Worm (Caenorhabditis elegans) whole organism, L2 larva: Measurements from ENCODE around the gene srw-144.
"Not testable (repeated sequence)": the region's sequence is repeated elsewhere in the genome, so short reads cannot be mapped to it uniquely, and the experiment has no call there.

Experiments used
- C34F6.9 ChIP-seq: fragments of 150-350 bp; optimal IDR thresholded peaks from 2 replicates; lab custom pipeline; 2014; ENCODE audit warnings: missing biosample characterization, missing genetic modification characterization
- F13H6.1 ChIP-seq: sonication (generic microtip); optimal IDR thresholded peaks from 2 replicates; lab custom pipeline; 2016; ENCODE audit warnings: missing genetic modification characterization, missing compliant biosample characterization
- R02D3.7 ChIP-seq: fragments of 150-350 bp; optimal IDR thresholded peaks from 2 replicates; lab custom pipeline; 2014; ENCODE audit warnings: missing biosample characterization, missing genetic modification characterization
- ZK546.5 ChIP-seq: sonication (generic microtip); optimal IDR thresholded peaks from 2 replicates; lab custom pipeline; 2017; ENCODE audit warnings: missing biosample characterization, missing genetic modification characterization
- ama-1 ChIP-seq: fragments of 150-350 bp; optimal IDR thresholded peaks from 2 replicates; lab custom pipeline; 2018; ENCODE audit warnings: inconsistent platforms
- blmp-1 ChIP-seq: sonication (generic microtip); optimal IDR thresholded peaks from 2 replicates; lab custom pipeline; 2017; ENCODE audit warnings: missing genetic modification characterization, mild to moderate bottlenecking, missing compliant biosample characterization, antibody characterized with exemption, moderate library complexity; ENCODE audit not compliant: insufficient read depth
- ceh-16 ChIP-seq: fragments of 150-350 bp; optimal IDR thresholded peaks from 2 replicates; lab custom pipeline; 2014; ENCODE audit warnings: missing biosample characterization, missing genetic modification characterization
- ceh-82 ChIP-seq: fragments of 150-350 bp; optimal IDR thresholded peaks from 2 replicates; lab custom pipeline; 2014; ENCODE audit warnings: missing biosample characterization, missing genetic modification characterization
- crh-2 ChIP-seq: sonication (generic microtip); optimal IDR thresholded peaks from 2 replicates; lab custom pipeline; 2017; ENCODE audit warnings: missing biosample characterization, missing genetic modification characterization
- dmd-4 ChIP-seq: sonication (generic microtip); optimal IDR thresholded peaks from 2 replicates; lab custom pipeline; 2017; ENCODE audit warnings: missing biosample characterization, missing genetic modification characterization
- egl-27 ChIP-seq: sonication (generic microtip); optimal IDR thresholded peaks from 3 replicates; lab custom pipeline; 2017; ENCODE audit warnings: missing biosample characterization, missing genetic modification reagents, missing genetic modification characterization
- elt-3 ChIP-seq: sonication (generic microtip); optimal IDR thresholded peaks from 2 replicates; lab custom pipeline; 2017; ENCODE audit warnings: missing biosample characterization, missing genetic modification characterization
- gmeb-1 ChIP-seq: fragments of 150-350 bp; optimal IDR thresholded peaks from 2 replicates; lab custom pipeline; 2014; ENCODE audit warnings: missing biosample characterization, missing genetic modification characterization
- lin-11 ChIP-seq: fragments of 150-350 bp; sonication (generic microtip); optimal IDR thresholded peaks from 2 replicates; lab custom pipeline; 2014; ENCODE audit warnings: missing biosample characterization, missing genetic modification characterization, inconsistent platforms, mixed read lengths
- lin-13 ChIP-seq: fragments of 150-350 bp; optimal IDR thresholded peaks from 2 replicates; lab custom pipeline; 2014; ENCODE audit warnings: missing biosample characterization, missing genetic modification reagents, missing genetic modification characterization
- lsy-2 ChIP-seq, 2 experiments: fragments of 150-350 bp in 1 of 2; sonication (generic microtip) in 1 of 2; optimal IDR thresholded peaks; 2 replicates each; lab custom pipeline; 2014 to 2017; ENCODE audit warnings: missing biosample characterization in 2 of 2, missing genetic modification characterization in 2 of 2
- mab-5 ChIP-seq: fragments of 150-350 bp; optimal IDR thresholded peaks from 2 replicates; lab custom pipeline; 2014; ENCODE audit warnings: missing biosample characterization, missing genetic modification characterization
- mbf-1 ChIP-seq: sonication (generic microtip); optimal IDR thresholded peaks from 2 replicates; lab custom pipeline; 2017; ENCODE audit warnings: missing biosample characterization, missing genetic modification characterization
- nhr-10 ChIP-seq: sonication (generic microtip); optimal IDR thresholded peaks from 2 replicates; lab custom pipeline; 2017; ENCODE audit warnings: missing biosample characterization, missing genetic modification characterization
- nhr-11 ChIP-seq: fragments of 150-350 bp; optimal IDR thresholded peaks from 2 replicates; lab custom pipeline; 2014; ENCODE audit warnings: missing biosample characterization, missing genetic modification characterization
- nhr-12 ChIP-seq: fragments of 150-350 bp; optimal IDR thresholded peaks from 2 replicates; lab custom pipeline; 2014; ENCODE audit warnings: missing biosample characterization, missing genetic modification characterization
- nhr-21 ChIP-seq: fragments of 150-350 bp; optimal IDR thresholded peaks from 2 replicates; lab custom pipeline; 2014; ENCODE audit warnings: missing biosample characterization, missing genetic modification characterization
- nhr-23 ChIP-seq: fragments of 150-350 bp; optimal IDR thresholded peaks from 2 replicates; lab custom pipeline; 2014; ENCODE audit warnings: missing biosample characterization, missing genetic modification reagents, missing genetic modification characterization
- nhr-77 ChIP-seq: fragments of 150-350 bp; optimal IDR thresholded peaks from 2 replicates; lab custom pipeline; 2014; ENCODE audit warnings: missing biosample characterization, missing genetic modification characterization
- peb-1 ChIP-seq: fragments of 150-350 bp; optimal IDR thresholded peaks from 2 replicates; lab custom pipeline; 2014; ENCODE audit warnings: missing biosample characterization, missing genetic modification characterization
- sem-4 ChIP-seq: fragments of 150-350 bp; optimal IDR thresholded peaks from 2 replicates; lab custom pipeline; 2014; ENCODE audit warnings: missing biosample characterization, missing genetic modification reagents, missing genetic modification characterization
- skn-1 ChIP-seq: sonication (generic microtip); optimal IDR thresholded peaks from 2 replicates; lab custom pipeline; 2017; ENCODE audit warnings: missing biosample characterization, missing genetic modification characterization
- sma-3 ChIP-seq: sonication (generic microtip); optimal IDR thresholded peaks from 2 replicates; lab custom pipeline; 2016; ENCODE audit warnings: missing genetic modification reagents, missing genetic modification characterization, missing compliant biosample characterization
- sma-9 ChIP-seq, 2 experiments: fragments of 150-350 bp in 1 of 2; sonication (generic microtip) in 1 of 2; optimal IDR thresholded peaks; 2 replicates each; lab custom pipeline; 2014 to 2016; ENCODE audit warnings: missing genetic modification characterization in 2 of 2, mild to moderate bottlenecking in 1 of 2, missing biosample characterization in 1 of 2, missing compliant biosample characterization in 1 of 2, missing genetic modification reagents in 1 of 2, moderate library complexity in 1 of 2
- snpc-4 ChIP-seq: fragments of 150-350 bp; optimal IDR thresholded peaks from 2 replicates; lab custom pipeline; 2014; ENCODE audit warnings: missing biosample characterization, missing genetic modification characterization
- unc-39 ChIP-seq: fragments of 150-350 bp; optimal IDR thresholded peaks from 2 replicates; lab custom pipeline; 2014; ENCODE audit warnings: missing biosample characterization, missing genetic modification characterization
- unc-55 ChIP-seq: fragments of 150-350 bp; sonication (generic microtip); optimal IDR thresholded peaks from 3 replicates; lab custom pipeline; 2014; ENCODE audit warnings: missing biosample characterization, missing genetic modification reagents, missing genetic modification characterization
- unc-62 ChIP-seq: fragments of 150-350 bp; optimal IDR thresholded peaks from 2 replicates; lab custom pipeline; 2014; ENCODE audit warnings: missing biosample characterization, missing genetic modification reagents, missing genetic modification characterization
- ztf-11 ChIP-seq: sonication (generic microtip); optimal IDR thresholded peaks from 2 replicates; lab custom pipeline; 2017; ENCODE audit warnings: missing biosample characterization, missing genetic modification characterization
- ztf-4 ChIP-seq: fragments of 150-350 bp; optimal IDR thresholded peaks from 2 replicates; lab custom pipeline; 2014; ENCODE audit warnings: missing biosample characterization, missing genetic modification characterization

The srw-144 gene

DNA sequence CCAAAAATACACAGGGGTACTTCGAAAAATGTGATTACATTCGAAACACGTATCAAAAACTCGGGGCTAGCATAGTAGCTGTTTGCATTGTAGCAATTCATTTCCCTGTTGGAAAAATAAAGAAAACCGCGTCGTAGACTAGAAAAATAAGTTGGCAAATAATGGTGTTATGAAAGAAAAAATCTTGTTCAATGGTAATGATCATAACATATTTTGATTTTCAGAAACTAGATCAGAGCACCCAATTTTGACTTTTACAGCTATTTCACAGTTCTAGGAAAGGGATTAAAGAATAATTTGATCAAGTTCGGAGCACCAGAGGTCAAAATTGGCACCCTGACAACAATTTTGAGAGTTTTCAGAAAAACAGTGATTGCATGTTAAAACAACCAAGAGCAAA lies 5.5 kb downstream of the srw-144 start, which contains the start of gene srh-248:
Gene srh-248 (minus strand): TSS at position 101 of the 400 bp plus-strand sequence.
- TF ChIP-seq unc-39 (tag; lab: Kevin White, UChicago); lin-11 (tag; lab: Kevin White, UChicago); unc-62 (GFP tag; lab: Kevin White, UChicago): not testable (repeated sequence)
- TF ChIP-seq, all 48 proteins: peak for 0; not testable (repeated sequence) for 48

DNA sequence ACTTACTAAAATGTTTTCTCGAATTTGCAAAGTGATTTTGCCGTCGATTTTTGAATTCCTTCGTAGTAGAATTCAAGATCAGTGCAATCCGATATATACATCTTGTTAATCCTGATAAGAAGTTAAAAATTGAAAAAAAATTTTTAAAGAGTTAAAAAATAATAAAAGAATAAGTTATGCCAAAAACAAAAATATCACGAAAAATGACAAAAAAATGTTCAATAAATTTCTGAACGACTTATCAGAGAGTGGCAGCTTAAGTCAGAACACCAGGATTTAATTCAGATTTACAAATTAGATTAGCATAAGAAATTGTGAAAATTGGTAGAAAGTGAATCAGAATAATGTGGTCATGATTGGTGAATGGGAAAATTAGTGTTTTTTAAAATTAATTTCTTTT lies 8.7 kb downstream of the srw-144 start, which contains the start of gene srw-122:
Gene srw-122 (minus strand): TSS at position 101 of the 400 bp plus-strand sequence.
- TF ChIP-seq lsy-2 (tag; optimal IDR thresholded peaks at IDR 0.05; lab: Kevin White, UChicago); ZK546.5 (tag; lab: Kevin White, UChicago); lin-11 (tag; lab: Kevin White, UChicago): not testable (repeated sequence)

DNA sequence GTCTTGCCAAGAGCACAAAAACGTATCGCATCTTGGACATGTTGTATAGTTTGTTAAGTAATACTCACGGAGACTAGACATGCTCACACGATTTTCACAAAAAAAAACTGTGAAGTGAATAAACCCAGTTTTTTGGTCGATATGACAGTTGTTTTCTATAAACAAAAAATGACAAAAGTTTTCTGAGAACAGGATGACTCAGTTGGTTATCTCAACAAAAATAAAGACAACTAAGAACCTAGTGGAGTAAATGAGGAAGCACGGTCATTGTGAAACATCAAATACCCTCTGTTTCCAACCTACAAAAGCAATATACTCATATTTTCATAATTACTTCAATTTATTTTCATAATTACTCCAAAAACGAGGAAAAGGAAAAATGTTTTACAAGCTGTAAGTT lies 15.2 kb downstream of the srw-144 start, which contains the start of gene srh-87:
Gene srh-87 (minus strand): TSS at position 101 of the 400 bp plus-strand sequence.
- TF ChIP-seq ceh-16 (tag; lab: Kevin White, UChicago) (no peak), crh-2 (tag; lab: Kevin White, UChicago) (no peak), nhr-11 (tag; lab: Kevin White, UChicago) (no peak), mbf-1 (tag; lab: Kevin White, UChicago) (no peak), gmeb-1 (no peak), snpc-4 (tag; lab: Kevin White, UChicago) (no peak), ZK546.5 (tag; lab: Kevin White, UChicago) (no peak), ceh-82 (tag; lab: Kevin White, UChicago) (no peak), lin-13 (GFP tag; lab: Kevin White, UChicago) (no peak), C34F6.9 (tag; lab: Kevin White, UChicago) (no peak), R02D3.7 (tag; lab: Kevin White, UChicago) (no peak), peb-1 (tag; lab: Kevin White, UChicago) (no peak)

DNA sequence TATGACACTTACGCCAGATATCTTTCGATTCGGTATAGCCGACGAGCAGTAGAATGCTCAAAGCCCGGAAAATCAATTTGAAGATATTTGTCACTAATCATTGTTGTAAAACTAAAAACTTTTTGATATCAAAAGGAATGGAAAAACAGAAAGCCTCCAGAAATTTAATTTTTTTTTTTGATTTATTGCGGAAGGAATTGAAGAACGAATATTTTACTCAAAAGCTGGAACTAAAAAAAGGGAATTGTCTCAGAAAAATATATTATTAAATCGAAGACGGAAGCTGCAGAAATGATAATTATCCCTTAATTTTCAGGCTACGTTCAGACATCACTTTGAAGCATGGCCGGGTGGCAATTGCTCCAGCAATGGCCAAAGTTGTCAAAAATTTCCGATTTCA lies 16.9 kb downstream of the srw-144 start, which contains the start of gene srw-137:
Gene srw-137 (minus strand): TSS at position 101 of the 400 bp plus-strand sequence.
- TF ChIP-seq elt-3 (tag; lab: Kevin White, UChicago): no peak
- TF ChIP-seq nhr-10: no peak
- TF ChIP-seq nhr-77 (tag; lab: Kevin White, UChicago): no peak
- no peak for TF ChIP-seq snpc-4 (tag; lab: Kevin White, UChicago)
- no peak for TF ChIP-seq sem-4
- TF ChIP-seq ztf-4: no peak
- no peak for TF ChIP-seq sma-9 (GFP tag; optimal IDR thresholded peaks at IDR 0.05; lab: Kevin White, UChicago)
- TF ChIP-seq sma-9 (tag; optimal IDR thresholded peaks at IDR 0.05; lab: Kevin White, UChicago): no peak
- no peak for TF ChIP-seq nhr-12 (tag; lab: Kevin White, UChicago)
- TF ChIP-seq peb-1 (tag; lab: Kevin White, UChicago): no peak
- TF ChIP-seq ZK546.5 (tag; lab: Kevin White, UChicago): no peak
- TF ChIP-seq sma-3 (GFP tag; lab: Kevin White, UChicago): no peak
- no peak for TF ChIP-seq ceh-82 (tag; lab: Kevin White, UChicago)
- no peak for TF ChIP-seq mab-5 (tag; lab: Kevin White, UChicago)
- TF ChIP-seq nhr-23 (tag; lab: Kevin White, UChicago): no peak
- no peak for TF ChIP-seq egl-27

DNA sequence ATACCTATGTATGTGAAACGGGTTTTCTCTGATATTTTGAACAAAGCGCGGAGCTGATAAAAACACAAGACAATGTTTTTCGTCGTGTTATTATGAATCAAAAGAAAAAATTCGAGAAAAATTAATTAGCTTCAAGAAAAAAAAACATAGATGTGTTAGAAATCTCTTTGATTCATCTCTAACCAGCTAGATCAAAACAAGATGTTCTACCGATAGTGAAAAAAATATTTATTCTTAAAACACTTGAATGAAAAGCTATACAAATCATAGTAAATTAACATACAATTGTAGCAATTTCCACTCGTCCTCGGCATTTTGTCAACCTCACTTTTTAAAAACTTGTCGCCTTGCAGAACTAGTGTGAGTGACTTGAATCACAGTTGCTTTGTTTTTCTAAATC lies 18.5 kb downstream of the srw-144 start:
- no peak for TF ChIP-seq dmd-4
- TF ChIP-seq nhr-10: no peak
- no peak for TF ChIP-seq unc-62 (GFP tag; lab: Kevin White, UChicago)
- no peak for TF ChIP-seq skn-1 (tag; lab: Kevin White, UChicago)
- TF ChIP-seq ama-1: no peak
- no peak for TF ChIP-seq blmp-1 (tag; lab: Kevin White, UChicago)
- no peak for TF ChIP-seq ZK546.5 (tag; lab: Kevin White, UChicago)
- no peak for TF ChIP-seq nhr-11 (tag; lab: Kevin White, UChicago)
- no peak for TF ChIP-seq mbf-1 (tag; lab: Kevin White, UChicago)
- TF ChIP-seq elt-3 (tag; lab: Kevin White, UChicago): no peak
- TF ChIP-seq ztf-11 (tag; lab: Kevin White, UChicago): no peak
- no peak for TF ChIP-seq F13H6.1 (tag; lab: Kevin White, UChicago)
- no peak for TF ChIP-seq sma-9 (GFP tag; optimal IDR thresholded peaks at IDR 0.05; lab: Kevin White, UChicago)
- no peak for TF ChIP-seq sma-9 (tag; optimal IDR thresholded peaks at IDR 0.05; lab: Kevin White, UChicago)
- no peak for TF ChIP-seq nhr-21
- no peak for TF ChIP-seq lsy-2 (tag; optimal IDR thresholded peaks at IDR 0.05; lab: Kevin White, UChicago)
- no peak for TF ChIP-seq peb-1 (tag; lab: Kevin White, UChicago)
- no peak for TF ChIP-seq lin-13 (GFP tag; lab: Kevin White, UChicago)
- TF ChIP-seq crh-2 (tag; lab: Kevin White, UChicago): no peak
- TF ChIP-seq unc-55 (GFP tag; lab: Kevin White, UChicago): no peak
